Fruit fly (Drosophila melanogaster) whole organism: ENCODE data around the gene CG43980.

ENCODE experiments used
- CG8478 ChIP-seq: fragments of >200 bp; optimal IDR thresholded peaks from 2 replicates; lab custom pipeline; 2018; ENCODE audit warnings: inconsistent platforms
- Dll ChIP-seq: fragments of >200 bp; optimal IDR thresholded peaks from 2 replicates; lab custom pipeline; 2017
- pan ChIP-seq: fragments of >200 bp; optimal IDR thresholded peaks from 2 replicates; lab custom pipeline; 2017
- usp ChIP-seq: fragments of >200 bp; optimal IDR thresholded peaks from 2 replicates; lab custom pipeline; 2017; ENCODE audit warnings: missing biosample characterization, missing genetic modification characterization, mixed read lengths

dm6 chr3L:21700052-21700451 lies 55.3 kb downstream of the CG43980 start:
- no peak for TF ChIP-seq Dll (lab: Kevin White, UChicago)
- TF ChIP-seq usp (GFP tag; lab: Kevin White, UChicago): no peak
- TF ChIP-seq pan: no peak
- TF ChIP-seq CG8478: no peak
